Worm (Caenorhabditis elegans): ENCODE measurements around the gene acs-22.

The acs-22 gene

ce11 chrX:8902920-8903319, 28.1 kb upstream of the acs-22 start:
- TF ChIP-seq nhr-237 (tag; optimal IDR thresholded peaks at IDR 0.05), result no peak
- no peak for TF ChIP-seq ceh-43 (GFP tag; optimal IDR thresholded peaks at IDR 0.05)
- no peak for TF ChIP-seq ceh-39 (tag; optimal IDR thresholded peaks at IDR 0.05)
- no peak for TF ChIP-seq pha-4 (tag; optimal IDR thresholded peaks at IDR 0.05)
- TF ChIP-seq nhr-28 (tag; optimal IDR thresholded peaks at IDR 0.05), result no peak
- no peak for TF ChIP-seq drap-1 (GFP tag; optimal IDR thresholded peaks at IDR 0.05)

ce11 chrX:8905089-8905488, 25.9 kb upstream of the acs-22 start, which contains the start of gene ensh-1:
Gene ensh-1, plus strand, starts transcription at chrX:8905389.
- no peak for TF ChIP-seq ceh-43 (GFP tag; optimal IDR thresholded peaks at IDR 0.05)
- no peak for TF ChIP-seq mls-2 (tag; optimal IDR thresholded peaks at IDR 0.05)
- TF ChIP-seq unc-120 (tag; optimal IDR thresholded peaks at IDR 0.05; ENCODE audit: poor library complexity, severe bottlenecking), result no peak

- no peak for TF ChIP-seq sem-2 (GFP tag; optimal IDR thresholded peaks at IDR 0.05)
- no peak for TF ChIP-seq elt-3 (tag; optimal IDR thresholded peaks at IDR 0.05)
- TF ChIP-seq blmp-1 (tag; optimal IDR thresholded peaks at IDR 0.05), result no peak
- no peak for TF ChIP-seq lsy-2 (tag; optimal IDR thresholded peaks at IDR 0.05)
- TF ChIP-seq mls-2 (tag; optimal IDR thresholded peaks at IDR 0.05), result peak; percentile 40
- no peak for TF ChIP-seq unc-62 (GFP tag; optimal IDR thresholded peaks at IDR 0.05)
- TF ChIP-seq lin-13 (tag; optimal IDR thresholded peaks at IDR 0.05), result peak; percentile 75
- no peak for TF ChIP-seq mab-5 (tag; optimal IDR thresholded peaks at IDR 0.05)
- no peak for TF ChIP-seq zip-8 (tag; optimal IDR thresholded peaks at IDR 0.05)
- TF ChIP-seq ham-2 (GFP tag; optimal IDR thresholded peaks at IDR 0.05), result no peak
- no peak for TF ChIP-seq lin-32 (GFP tag; optimal IDR thresholded peaks at IDR 0.05)
- peak; percentile 28 for TF ChIP-seq pha-4 (tag; optimal IDR thresholded peaks at IDR 0.05)
- TF ChIP-seq cnd-1 (tag; optimal IDR thresholded peaks at IDR 0.05), result peak; percentile 35
- no peak for TF ChIP-seq snpc-4 (tag; optimal IDR thresholded peaks at IDR 0.05)
- peak; percentile 33 for TF ChIP-seq mep-1 (tag; optimal IDR thresholded peaks at IDR 0.05)
- no peak for TF ChIP-seq flh-1 (GFP tag; optimal IDR thresholded peaks at IDR 0.05)
- TF ChIP-seq nhr-28 (tag; optimal IDR thresholded peaks at IDR 0.05), result no peak
- TF ChIP-seq hlh-1 (tag; optimal IDR thresholded peaks at IDR 0.05), result peak; percentile 36
- no peak for TF ChIP-seq nhr-237 (tag; optimal IDR thresholded peaks at IDR 0.05)
- peak; percentile 71 for TF ChIP-seq ces-1 (GFP tag; optimal IDR thresholded peaks at IDR 0.05)
- TF ChIP-seq tbx-8 (GFP tag; optimal IDR thresholded peaks at IDR 0.05), result no peak
- no peak for TF ChIP-seq unc-39 (tag; optimal IDR thresholded peaks at IDR 0.05)
- no peak for TF ChIP-seq ztf-11 (tag; optimal IDR thresholded peaks at IDR 0.05)
- TF ChIP-seq nhr-2 (tag; optimal IDR thresholded peaks at IDR 0.05), result no peak
- TF ChIP-seq ceh-39 (tag; optimal IDR thresholded peaks at IDR 0.05), result peak; percentile 85
- no peak for TF ChIP-seq unc-120 (tag; optimal IDR thresholded peaks at IDR 0.05; ENCODE audit: poor library complexity, severe bottlenecking)
- TF ChIP-seq drap-1 (GFP tag; optimal IDR thresholded peaks at IDR 0.05), result peak; percentile 35
- TF ChIP-seq bed-3 (GFP tag; optimal IDR thresholded peaks at IDR 0.05), result no peak
Measured at ce11 chrX:8911077-8911476, 19.9 kb upstream of the acs-22 start, which contains the start of gene cyn-8. Gene cyn-8, plus strand, starts transcription at chrX:8911293.

DNA sequence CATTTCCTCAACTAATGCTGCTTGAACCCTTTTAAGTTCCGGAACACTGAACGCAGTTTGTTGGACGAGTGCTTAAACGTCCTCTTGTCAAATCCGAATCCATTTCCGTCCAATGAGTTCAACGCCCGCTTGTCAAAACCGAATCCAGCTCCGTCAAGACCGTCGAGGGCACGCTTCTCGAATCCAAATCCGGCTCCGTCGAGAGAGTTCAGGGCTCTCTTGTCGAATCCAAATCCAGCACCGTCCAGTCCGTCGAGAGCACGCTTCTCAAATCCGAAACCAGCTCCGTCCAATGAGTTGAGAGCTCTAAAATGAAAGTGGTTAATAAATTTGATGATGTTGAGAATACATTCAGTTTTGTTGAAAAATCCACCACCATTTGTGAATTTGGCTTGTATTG, 13.2 kb upstream of the acs-22 start:
- TF ChIP-seq unc-39 (tag; optimal IDR thresholded peaks at IDR 0.05), result no peak
- TF ChIP-seq mab-5 (tag; optimal IDR thresholded peaks at IDR 0.05), result no peak
- no peak for TF ChIP-seq tbx-8 (GFP tag; optimal IDR thresholded peaks at IDR 0.05)
- TF ChIP-seq lin-13 (tag; optimal IDR thresholded peaks at IDR 0.05), result no peak

DNA sequence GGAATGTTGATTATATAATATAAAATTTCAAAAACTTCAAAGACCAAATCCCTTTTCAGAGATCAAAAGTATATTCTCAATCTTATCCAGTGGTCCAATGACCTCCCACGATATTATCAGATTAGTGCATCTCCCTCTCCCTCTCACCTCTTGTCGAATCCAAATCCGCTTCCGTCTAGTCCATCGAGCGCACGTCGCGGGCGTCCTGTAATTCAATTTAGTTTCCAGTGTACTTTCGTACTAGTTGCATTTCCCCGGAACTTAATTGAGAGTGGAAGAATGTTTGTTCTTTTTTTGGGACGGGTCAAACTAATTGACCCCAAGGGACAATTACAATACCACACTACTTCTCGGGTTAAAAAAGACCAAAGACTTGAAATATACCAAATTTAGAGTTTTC, 12.2 kb upstream of the acs-22 start:
- TF ChIP-seq ces-1 (GFP tag; optimal IDR thresholded peaks at IDR 0.05) (peak; percentile 98), lsy-2 (tag; optimal IDR thresholded peaks at IDR 0.05) (no peak)

ce11 chrX:8919323-8919722, 11.7 kb upstream of the acs-22 start, which contains the start of gene nlp-14:
Gene nlp-14, minus strand, starts transcription at chrX:8919423.
- TF ChIP-seq ceh-43 (GFP tag; optimal IDR thresholded peaks at IDR 0.05) (no peak), nhr-76 (tag; optimal IDR thresholded peaks at IDR 0.05) (no peak), nhr-28 (tag; optimal IDR thresholded peaks at IDR 0.05) (no peak), sem-2 (GFP tag; optimal IDR thresholded peaks at IDR 0.05) (no peak), unc-62 (GFP tag; optimal IDR thresholded peaks at IDR 0.05) (no peak), lin-13 (tag; optimal IDR thresholded peaks at IDR 0.05) (no peak), flh-1 (GFP tag; optimal IDR thresholded peaks at IDR 0.05) (no peak), ceh-39 (tag; optimal IDR thresholded peaks at IDR 0.05) (no peak), tbx-8 (GFP tag; optimal IDR thresholded peaks at IDR 0.05) (no peak), M03D4.4 (tag; optimal IDR thresholded peaks at IDR 0.05) (no peak), zip-8 (tag; optimal IDR thresholded peaks at IDR 0.05) (no peak), unc-39 (tag; optimal IDR thresholded peaks at IDR 0.05) (no peak), mab-5 (tag; optimal IDR thresholded peaks at IDR 0.05) (no peak), unc-120 (tag; optimal IDR thresholded peaks at IDR 0.05; ENCODE audit: poor library complexity, severe bottlenecking) (no peak)
